Worm (Caenorhabditis elegans): Measurements from ENCODE around the gene ldb-1.

The ldb-1 gene

ce11 chrX:11085162-11085561 is 56.4 kb downstream of the ldb-1 start, which contains the start of gene W04G3.7:
TSS of gene W04G3.7 (minus strand) at chrX:11085262.
- no peak for TF ChIP-seq tbx-11 (GFP tag; IDR thresholded peaks at IDR 0.05)
- TF ChIP-seq hmg-4 (GFP tag; optimal IDR thresholded peaks at IDR 0.05) = no peak
- no peak for TF ChIP-seq tra-4 (tag; optimal IDR thresholded peaks at IDR 0.05)
- no peak for TF ChIP-seq B0310.2 (tag; optimal IDR thresholded peaks at IDR 0.05)
- no peak for TF ChIP-seq ceh-13 (GFP tag; optimal IDR thresholded peaks at IDR 0.05)
- no peak for TF ChIP-seq scrt-1 (GFP tag; IDR thresholded peaks at IDR 0.05)
- TF ChIP-seq F13C5.2 (tag; optimal IDR thresholded peaks at IDR 0.05) = no peak
- TF ChIP-seq ceh-36 (tag; optimal IDR thresholded peaks at IDR 0.05) = no peak
- no peak for TF ChIP-seq pes-1 (GFP tag; IDR thresholded peaks at IDR 0.05)
- no peak for TF ChIP-seq flt-1 (GFP tag; IDR thresholded peaks at IDR 0.05)
- no peak for TF ChIP-seq tbx-37 (GFP tag; conservative IDR thresholded peaks at IDR 0.05)
- no peak for TF ChIP-seq aly-1 (tag; optimal IDR thresholded peaks at IDR 0.05)
- no peak for TF ChIP-seq hmbx-1 (tag; optimal IDR thresholded peaks at IDR 0.05)
- no peak for TF ChIP-seq ets-7 (tag; optimal IDR thresholded peaks at IDR 0.05)
- TF ChIP-seq ama-1 (optimal IDR thresholded peaks at IDR 0.05) = no peak
- no peak for TF ChIP-seq sea-1 (GFP tag; conservative IDR thresholded peaks at IDR 0.05)
- TF ChIP-seq hnd-1 (tag; optimal IDR thresholded peaks at IDR 0.05) = no peak

- no peak for TF ChIP-seq tbx-37 (GFP tag; conservative IDR thresholded peaks at IDR 0.05)
- no peak for TF ChIP-seq ceh-13 (GFP tag; optimal IDR thresholded peaks at IDR 0.05)
- TF ChIP-seq ama-1 (optimal IDR thresholded peaks at IDR 0.05) = no peak
- no peak for TF ChIP-seq tbx-11 (GFP tag; IDR thresholded peaks at IDR 0.05)
- TF ChIP-seq hnd-1 (tag; optimal IDR thresholded peaks at IDR 0.05) = no peak
- no peak for TF ChIP-seq sea-1 (GFP tag; conservative IDR thresholded peaks at IDR 0.05)
- TF ChIP-seq flt-1 (GFP tag; IDR thresholded peaks at IDR 0.05) = no peak
- TF ChIP-seq ceh-36 (tag; optimal IDR thresholded peaks at IDR 0.05) = no peak
- no peak for TF ChIP-seq pes-1 (GFP tag; IDR thresholded peaks at IDR 0.05)
- no peak for TF ChIP-seq hmg-4 (GFP tag; optimal IDR thresholded peaks at IDR 0.05)
Measured at ce11 chrX:11088952-11089351, 60.2 kb downstream of the ldb-1 start, which contains the start of gene W04G3.11. TSS of gene W04G3.11 (plus strand) at chrX:11089195.

Data from whole organism, early embryonic.